Worm (Caenorhabditis elegans) whole organism, late embryonic: ENCODE results near the gene Y70G10A.3.

Source experiments
- C08G9.2 ChIP-seq: sonication (generic microtip); optimal IDR thresholded peaks from 2 replicates; lab custom pipeline; 2016; ENCODE audit warnings: mild to moderate bottlenecking, missing genetic modification characterization, moderate library complexity, missing compliant biosample characterization
- K09A11.1 ChIP-seq: sonication (generic microtip); optimal IDR thresholded peaks from 2 replicates; lab custom pipeline; 2017; ENCODE audit warnings: antibody characterized with exemption, mild to moderate bottlenecking, missing genetic modification characterization, missing compliant biosample characterization; ENCODE audit not compliant: insufficient read depth
- ceh-22 ChIP-seq: sonication (generic microtip); optimal IDR thresholded peaks from 2 replicates; lab custom pipeline; 2017; ENCODE audit warnings: missing biosample characterization, missing genetic modification characterization
- ceh-30 ChIP-seq: fragments of 150-350 bp; optimal IDR thresholded peaks from 2 replicates; lab custom pipeline; 2014; ENCODE audit warnings: missing biosample characterization, missing genetic modification characterization
- ceh-31 ChIP-seq: sonication (generic microtip); optimal IDR thresholded peaks from 2 replicates; lab custom pipeline; 2016; ENCODE audit warnings: missing genetic modification characterization, missing compliant biosample characterization
- ceh-34 ChIP-seq: sonication (generic microtip); optimal IDR thresholded peaks from 2 replicates; lab custom pipeline; 2016; ENCODE audit warnings: mild to moderate bottlenecking, missing genetic modification characterization, missing compliant biosample characterization
- ceh-6 ChIP-seq: fragments of 200-800 bp; sonication (Bioruptor generic); optimal IDR thresholded peaks from 2 replicates; lab custom pipeline; 2018; ENCODE audit warnings: mild to moderate bottlenecking, missing genetic modification characterization, missing compliant biosample characterization
- ceh-9 ChIP-seq: sonication (generic microtip); optimal IDR thresholded peaks from 2 replicates; lab custom pipeline; 2016; ENCODE audit warnings: mild to moderate bottlenecking, missing genetic modification characterization, inconsistent platforms, missing compliant biosample characterization
- che-1 ChIP-seq: sonication (generic microtip); optimal IDR thresholded peaks from 2 replicates; lab custom pipeline; 2016; ENCODE audit warnings: mild to moderate bottlenecking, missing genetic modification characterization, missing compliant biosample characterization
- dmd-4 ChIP-seq: sonication (generic microtip); optimal IDR thresholded peaks from 2 replicates; lab custom pipeline; 2016; ENCODE audit warnings: borderline replicate concordance, missing genetic modification characterization, missing compliant biosample characterization
- dve-1 ChIP-seq: sonication (generic microtip); optimal IDR thresholded peaks from 2 replicates; lab custom pipeline; 2017; ENCODE audit warnings: antibody characterized with exemption, mild to moderate bottlenecking, missing genetic modification characterization, missing compliant biosample characterization
- eyg-1 ChIP-seq: sonication (generic microtip); optimal IDR thresholded peaks from 2 replicates; lab custom pipeline; 2016; ENCODE audit warnings: missing genotype, missing genetic modification characterization, missing compliant biosample characterization
- fax-1 ChIP-seq: sonication (generic microtip); optimal IDR thresholded peaks from 2 replicates; lab custom pipeline; 2016; ENCODE audit warnings: missing genotype, missing genetic modification characterization, missing compliant biosample characterization
- fkh-6 ChIP-seq: sonication (generic microtip); optimal IDR thresholded peaks from 2 replicates; lab custom pipeline; 2016; ENCODE audit warnings: missing genetic modification characterization, missing compliant biosample characterization
- gmeb-2 ChIP-seq: sonication (generic microtip); optimal IDR thresholded peaks from 2 replicates; lab custom pipeline; 2016; ENCODE audit warnings: missing genetic modification characterization, inconsistent platforms, missing compliant biosample characterization
- hlh-13 ChIP-seq: fragments of 200-800 bp; sonication (Bioruptor generic); optimal IDR thresholded peaks from 2 replicates; lab custom pipeline; 2018; ENCODE audit warnings: mild to moderate bottlenecking, missing genetic modification characterization, missing compliant biosample characterization
- hlh-30 ChIP-seq: sonication (generic microtip); optimal IDR thresholded peaks from 2 replicates; lab custom pipeline; 2017; ENCODE audit warnings: antibody characterized with exemption, missing genetic modification characterization, missing compliant biosample characterization; ENCODE audit not compliant: insufficient read depth
- hlh-6 ChIP-seq: sonication (generic microtip); optimal IDR thresholded peaks from 2 replicates; lab custom pipeline; 2016; ENCODE audit warnings: missing genotype, missing genetic modification characterization, missing compliant biosample characterization
- lim-6 ChIP-seq: sonication (generic microtip); optimal IDR thresholded peaks from 2 replicates; lab custom pipeline; 2016; ENCODE audit warnings: missing genetic modification characterization, missing compliant biosample characterization
- lin-11 ChIP-seq: fragments of 200-800 bp; sonication (Bioruptor generic); optimal IDR thresholded peaks from 2 replicates; lab custom pipeline; 2018; ENCODE audit warnings: mild to moderate bottlenecking, missing genetic modification characterization, missing compliant biosample characterization
- madf-2 ChIP-seq: sonication (generic microtip); optimal IDR thresholded peaks from 2 replicates; lab custom pipeline; 2017; ENCODE audit warnings: missing genetic modification characterization, missing compliant biosample characterization
- mec-3 ChIP-seq: sonication (generic microtip); optimal IDR thresholded peaks from 2 replicates; lab custom pipeline; 2016; ENCODE audit warnings: borderline replicate concordance, missing genetic modification characterization, missing compliant biosample characterization
- nfya-1 ChIP-seq: sonication (generic microtip); optimal IDR thresholded peaks from 2 replicates; lab custom pipeline; 2017; ENCODE audit warnings: missing genetic modification characterization, mild to moderate bottlenecking, missing compliant biosample characterization, antibody characterized with exemption, moderate library complexity
- nhr-232 ChIP-seq: sonication (generic microtip); optimal IDR thresholded peaks from 2 replicates; lab custom pipeline; 2016; ENCODE audit warnings: missing genetic modification characterization, missing compliant biosample characterization
- npax-4 ChIP-seq: sonication (generic microtip); optimal IDR thresholded peaks from 2 replicates; lab custom pipeline; 2016; ENCODE audit warnings: missing genetic modification characterization, missing compliant biosample characterization
- pag-3 ChIP-seq: sonication (generic microtip); optimal IDR thresholded peaks from 2 replicates; lab custom pipeline; 2016; ENCODE audit warnings: missing compliant biosample characterization, missing genetic modification characterization, borderline replicate concordance
- pax-1 ChIP-seq: fragments of 150-350 bp; optimal IDR thresholded peaks from 2 replicates; lab custom pipeline; 2014; ENCODE audit warnings: missing biosample characterization, missing genetic modification characterization
- rnt-1 ChIP-seq: sonication (generic microtip); optimal IDR thresholded peaks from 2 replicates; lab custom pipeline; 2016; ENCODE audit warnings: missing genetic modification characterization, missing compliant biosample characterization
- sox-4 ChIP-seq: sonication (generic microtip); optimal IDR thresholded peaks from 2 replicates; lab custom pipeline; 2017; ENCODE audit warnings: mild to moderate bottlenecking, missing genetic modification characterization, inconsistent platforms, missing compliant biosample characterization
- syd-9 ChIP-seq: sonication (generic microtip); optimal IDR thresholded peaks from 2 replicates; lab custom pipeline; 2016; ENCODE audit warnings: mild to moderate bottlenecking, missing genetic modification characterization, moderate library complexity, missing compliant biosample characterization
- tbx-7 ChIP-seq: sonication (generic microtip); optimal IDR thresholded peaks from 2 replicates; lab custom pipeline; 2016; ENCODE audit warnings: missing genotype, missing genetic modification characterization, missing compliant biosample characterization
- ttx-3 ChIP-seq: sonication (generic microtip); optimal IDR thresholded peaks from 2 replicates; lab custom pipeline; 2016; ENCODE audit warnings: missing genetic modification reagents, missing genetic modification characterization, missing compliant biosample characterization
- zip-5 ChIP-seq: sonication (generic microtip); optimal IDR thresholded peaks from 2 replicates; lab custom pipeline; 2016; ENCODE audit warnings: missing genetic modification characterization, missing compliant biosample characterization

The Y70G10A.3 gene

DNA sequence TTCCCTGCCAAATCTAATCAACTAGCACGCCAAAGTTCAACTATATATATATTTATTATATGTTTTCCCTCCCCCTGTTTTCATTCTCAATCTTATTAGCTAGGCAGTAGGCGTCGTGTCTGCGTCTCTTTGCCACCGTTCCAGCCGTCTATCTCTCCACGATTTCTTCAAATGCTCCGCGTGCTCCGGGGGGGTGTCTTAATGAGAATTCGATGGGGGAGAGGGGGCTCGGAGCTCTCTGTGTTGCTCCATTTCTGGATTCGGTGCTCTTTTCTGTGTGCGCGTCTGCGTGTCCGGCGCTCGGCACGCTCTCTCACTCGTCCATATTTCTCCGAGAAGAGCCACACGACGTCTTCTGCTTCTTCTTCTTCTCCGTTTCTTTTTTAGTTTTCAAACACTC, 45.3 kb downstream of the Y70G10A.3 start (continued):
- no peak for TF ChIP-seq dmd-4
- TF ChIP-seq tbx-7 = no peak
- TF ChIP-seq ceh-31 (tag; lab: Kevin White, UChicago) = peak; percentile 76
- TF ChIP-seq che-1 (tag; lab: Kevin White, UChicago) = peak; percentile 14
- TF ChIP-seq ttx-3 (tag; lab: Kevin White, UChicago) = no peak
- TF ChIP-seq pag-3 (tag; lab: Kevin White, UChicago) = no peak
- TF ChIP-seq ceh-6 (GFP tag; lab: Kevin White, UChicago) = peak; percentile 18
- no peak for TF ChIP-seq syd-9
- TF ChIP-seq nfya-1 (tag; lab: Kevin White, UChicago) = peak; percentile 50
- no peak for TF ChIP-seq hlh-13 (GFP tag; lab: Kevin White, UChicago)
- no peak for TF ChIP-seq gmeb-2 (tag; lab: Kevin White, UChicago)
- TF ChIP-seq hlh-30 (tag; lab: Kevin White, UChicago) = peak; percentile 27
- TF ChIP-seq lin-11 (tag; lab: Kevin White, UChicago) = no peak
- TF ChIP-seq ceh-34 (tag; lab: Kevin White, UChicago) = no peak

DNA sequence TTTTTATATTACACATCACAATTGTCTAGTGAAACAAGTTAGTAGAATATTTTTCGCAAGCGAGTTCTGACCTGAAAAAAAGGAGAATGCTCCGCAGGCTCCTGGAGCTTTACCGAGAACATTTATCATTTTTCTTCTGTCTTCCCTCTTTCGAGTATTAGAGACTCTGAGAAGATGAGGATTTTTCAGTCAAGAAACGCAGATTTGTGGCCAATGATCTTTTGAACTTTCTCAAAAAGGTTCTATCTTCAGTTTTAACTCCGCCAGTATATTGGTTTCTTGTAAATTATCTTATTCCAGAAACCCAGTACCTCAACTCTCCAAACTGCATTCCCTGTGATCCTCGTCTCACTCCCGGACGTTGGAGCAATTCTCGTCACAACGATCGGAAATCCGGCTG, 46.7 kb downstream of the Y70G10A.3 start, which contains the start of gene K10G9.2:
K10G9.2 (plus strand) TSS at position 301 of the 400 bp plus-strand sequence.
- TF ChIP-seq ceh-6 (GFP tag; lab: Kevin White, UChicago) (no peak), dmd-4 (no peak)

DNA sequence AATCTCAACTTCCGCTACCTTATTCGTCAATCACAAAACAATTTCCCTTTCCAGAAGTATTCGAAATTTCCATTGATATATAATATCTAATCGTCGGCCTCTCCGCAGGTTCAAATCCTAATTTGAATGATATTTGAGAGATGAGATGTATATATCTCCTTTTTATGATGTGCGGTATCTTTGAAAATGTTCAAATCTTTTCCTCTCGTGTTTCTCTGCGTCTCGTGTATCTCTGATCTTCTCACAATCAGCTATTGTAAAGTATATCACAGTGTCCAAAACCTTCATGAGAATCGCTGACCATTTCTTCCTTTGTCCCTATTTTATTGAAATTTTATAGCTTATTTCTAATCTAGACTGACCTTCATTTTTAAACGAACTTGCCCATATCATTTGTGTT, 50.9 kb downstream of the Y70G10A.3 start:
- TF ChIP-seq fkh-6 (tag; lab: Kevin White, UChicago) (no peak), mec-3 (tag; lab: Kevin White, UChicago) (no peak), rnt-1 (tag; lab: Kevin White, UChicago) (no peak), dve-1 (no peak), npax-4 (no peak), eyg-1 (tag; lab: Kevin White, UChicago) (no peak), hlh-6 (tag; lab: Kevin White, UChicago) (no peak), K09A11.1 (tag; lab: Kevin White, UChicago) (no peak), ceh-30 (tag; lab: Kevin White, UChicago) (no peak), sox-4 (tag; lab: Kevin White, UChicago) (no peak), ceh-31 (tag; lab: Kevin White, UChicago) (no peak), zip-5 (tag; lab: Kevin White, UChicago) (no peak), lim-6 (tag; lab: Kevin White, UChicago) (no peak), fax-1 (tag; lab: Kevin White, UChicago) (no peak)

DNA sequence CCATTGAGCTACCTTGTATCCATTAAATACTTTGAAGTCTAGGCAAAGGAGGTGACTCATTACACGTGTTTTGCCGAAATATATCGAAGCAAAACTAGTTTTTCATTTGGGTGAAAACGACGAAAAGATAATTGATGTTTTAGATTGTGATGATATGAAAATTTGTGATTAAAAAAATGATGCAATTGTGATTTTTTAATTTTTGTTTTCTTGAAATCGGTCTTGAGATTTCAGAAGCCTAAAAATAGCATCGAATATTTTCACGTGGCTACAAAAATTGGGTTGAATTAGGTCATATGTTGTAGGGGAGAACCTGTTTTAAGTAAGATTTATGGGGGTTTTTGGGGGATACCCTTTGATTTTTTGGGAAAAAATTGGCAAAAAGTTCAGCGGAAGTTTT, 51.6 kb downstream of the Y70G10A.3 start:
- TF ChIP-seq madf-2 (tag; lab: Kevin White, UChicago) (no peak), nhr-232 (tag; lab: Kevin White, UChicago) (no peak), hlh-6 (tag; lab: Kevin White, UChicago) (no peak), ttx-3 (tag; lab: Kevin White, UChicago) (no peak), tbx-7 (no peak), pag-3 (tag; lab: Kevin White, UChicago) (no peak), gmeb-2 (tag; lab: Kevin White, UChicago) (no peak), hlh-13 (GFP tag; lab: Kevin White, UChicago) (no peak), C08G9.2 (no peak), pax-1 (tag; lab: Kevin White, UChicago) (no peak), ceh-22 (no peak), lim-6 (tag; lab: Kevin White, UChicago) (no peak), ceh-9 (no peak), fkh-6 (tag; lab: Kevin White, UChicago) (no peak)
- TF ChIP-seq, all 69 proteins: peak for 0

DNA sequence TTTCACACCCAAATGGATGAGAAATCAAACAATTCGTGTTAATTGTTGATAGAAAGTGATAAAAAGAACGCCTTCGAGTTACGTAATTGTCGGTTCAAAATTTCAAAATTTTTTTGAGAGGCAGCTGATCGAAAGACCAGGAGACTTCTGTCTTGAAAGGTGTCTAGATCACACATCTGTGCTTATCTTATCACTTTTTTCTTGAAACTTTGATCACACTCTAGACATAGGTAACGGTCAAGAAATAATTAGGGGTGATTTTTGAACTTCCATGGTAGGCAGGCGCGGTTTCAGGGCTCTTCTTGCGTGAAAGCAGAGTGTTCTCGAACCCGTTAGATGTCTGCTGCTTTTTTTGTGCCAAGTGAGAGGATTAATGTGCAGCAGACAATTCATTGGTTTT, 54.5 kb downstream of the Y70G10A.3 start:
- no peak for TF ChIP-seq ttx-3 (tag; lab: Kevin White, UChicago)
